Fruit fly (Drosophila melanogaster): ENCODE measurements around the gene Fum3.

The Fum3 gene

DNA sequence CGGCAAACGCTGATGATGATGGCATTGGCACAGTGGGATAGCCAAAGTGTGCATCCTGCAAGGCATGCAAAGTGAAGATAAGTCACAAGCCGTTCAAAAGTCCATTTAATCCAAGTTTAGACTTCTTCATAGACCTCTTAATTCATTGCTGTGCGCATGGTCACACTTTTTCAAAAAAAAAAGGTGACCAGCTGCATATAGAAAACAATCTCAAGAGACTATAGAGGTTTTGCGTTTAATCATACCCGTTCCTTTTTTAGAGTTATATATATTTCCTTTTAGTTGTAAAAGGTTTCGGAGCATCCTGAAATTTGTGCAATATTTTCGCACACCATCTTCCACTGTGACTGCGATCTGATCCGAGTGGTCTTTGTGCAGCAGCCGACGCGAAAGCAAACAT is 51.2 kb downstream of the Fum3 start (continued):
- TF ChIP-seq gem (tag; optimal IDR thresholded peaks at IDR 0.05) (peak; percentile 56), tin (GFP tag; optimal IDR thresholded peaks at IDR 0.05) (no peak), CG15601 (tag; optimal IDR thresholded peaks at IDR 0.05) (peak; percentile 28), Xrp1 (GFP tag; IDR thresholded peaks at IDR 0.05) (peak; percentile 43; the same call in 1 of the 2 replicates), CG8290 (GFP tag; optimal IDR thresholded peaks at IDR 0.05) (peak; percentile 8), CG8290 (tag; optimal IDR thresholded peaks at IDR 0.05) (no peak), Ssrp (tag; optimal IDR thresholded peaks at IDR 0.05) (peak; percentile 27), CG2116 (GFP tag; optimal IDR thresholded peaks at IDR 0.05) (peak; percentile 4), CG17912 (GFP tag; optimal IDR thresholded peaks at IDR 0.05) (no peak), CG9609 (GFP tag; optimal IDR thresholded peaks at IDR 0.05) (peak; percentile 7), CG6791 (GFP tag; IDR thresholded peaks at IDR 0.05; ENCODE audit: partially characterized antibody) (peak; percentile 66), CG11696 (GFP tag; IDR thresholded peaks at IDR 0.05) (no peak), CG7839 (tag; optimal IDR thresholded peaks at IDR 0.05) (peak; percentile 37), CG7963 (GFP tag; IDR thresholded peaks at IDR 0.05; ENCODE audit: partially characterized antibody) (no peak), Oaz (GFP tag; IDR thresholded peaks at IDR 0.05) (no peak), Hr3 (GFP tag; optimal IDR thresholded peaks at IDR 0.05) (no peak), CG8478 (optimal IDR thresholded peaks at IDR 0.05) (no peak), so (GFP tag; IDR thresholded peaks at IDR 0.05) (no peak), Dip3 (GFP tag; optimal IDR thresholded peaks at IDR 0.05) (no peak), gcm (GFP tag; optimal IDR thresholded peaks at IDR 0.05) (peak; percentile 29), CG1602 (GFP tag; optimal IDR thresholded peaks at IDR 0.05) (no peak), Hmr (GFP tag; optimal IDR thresholded peaks at IDR 0.05) (no peak), pum (GFP tag; optimal IDR thresholded peaks at IDR 0.05) (no peak), CG5953 (GFP tag; IDR thresholded peaks at IDR 0.05) (0 out of 2 replicates have a peak, but pooled peaks have one; percentile 28), Hr51 (GFP tag; optimal IDR thresholded peaks at IDR 0.05) (peak in 1 of 2 experiments; percentile 3), CG9797 (GFP tag; optimal IDR thresholded peaks at IDR 0.05) (no peak), sim (GFP tag; IDR thresholded peaks at IDR 0.05) (no peak), lilli (GFP tag; optimal IDR thresholded peaks at IDR 0.05) (no peak), phol (tag; optimal IDR thresholded peaks at IDR 0.05) (peak; percentile 8)

DNA sequence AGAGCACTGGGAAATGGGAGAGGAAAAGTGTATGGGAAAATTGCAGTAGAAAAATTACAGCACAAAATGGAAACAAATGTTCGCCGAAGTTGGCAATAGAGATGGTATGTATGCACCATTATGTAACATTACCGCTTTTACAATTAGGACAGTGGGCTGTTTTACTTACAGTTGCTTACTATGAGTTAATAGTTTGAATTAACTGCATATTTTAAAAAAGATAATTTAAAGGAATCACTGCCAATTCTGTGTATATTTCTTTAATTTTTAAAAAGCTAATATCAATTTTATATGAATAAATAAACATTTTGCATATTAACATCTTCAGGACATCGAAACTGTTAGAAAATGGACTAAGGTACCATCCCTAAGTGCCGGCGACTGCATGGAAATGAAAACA is 52.0 kb downstream of the Fum3 start:
- TF ChIP-seq lola (GFP tag; optimal IDR thresholded peaks at IDR 0.05) (peak in 1 of 3 experiments; percentile 60), Med (GFP tag) (peak; percentile 28), CHES-1-like (GFP tag; optimal IDR thresholded peaks at IDR 0.05) (no peak), CG9727 (GFP tag; optimal IDR thresholded peaks at IDR 0.05) (peak; percentile 27), CG1792 (GFP tag; optimal IDR thresholded peaks at IDR 0.05) (no peak), dmrt11E (tag; optimal IDR thresholded peaks at IDR 0.05) (peak; percentile 62), HHEX (GFP tag; optimal IDR thresholded peaks at IDR 0.05) (no peak), CG2712 (tag; optimal IDR thresholded peaks at IDR 0.05) (peak; percentile 67), scrt (GFP tag; optimal IDR thresholded peaks at IDR 0.05) (no peak), CG17361 (GFP tag; IDR thresholded peaks at IDR 0.05) (peak; percentile 9; the same call in 1 of the 3 replicates), Spps (tag; optimal IDR thresholded peaks at IDR 0.05) (no peak), CG31441 (GFP tag; IDR thresholded peaks at IDR 0.05) (peak; percentile 24; the same call in 1 of the 2 replicates), trem (tag; optimal IDR thresholded peaks at IDR 0.05) (peak; percentile 14), BEAF-32 (GFP tag; optimal IDR thresholded peaks at IDR 0.05) (peak; percentile 2), CG11504 (tag; optimal IDR thresholded peaks at IDR 0.05) (peak; percentile 20), Six4 (GFP tag; optimal IDR thresholded peaks at IDR 0.05) (no peak), CG10209 (GFP tag; optimal IDR thresholded peaks at IDR 0.05) (peak; percentile 3), gem (tag; optimal IDR thresholded peaks at IDR 0.05) (peak; percentile 48), ci (GFP tag; IDR thresholded peaks at IDR 0.05) (no peak), CG14710 (tag; optimal IDR thresholded peaks at IDR 0.05) (peak; percentile 24), CG14441 (GFP tag; IDR thresholded peaks at IDR 0.05) (no peak), Xrp1 (GFP tag; IDR thresholded peaks at IDR 0.05) (peak; percentile 47; the same call in 1 of the 2 replicates), CG7556 (GFP tag; optimal IDR thresholded peaks at IDR 0.05) (peak; percentile 12), CG2875 (GFP tag; optimal IDR thresholded peaks at IDR 0.05) (peak; percentile 20), gro (GFP tag; optimal IDR thresholded peaks at IDR 0.05) (no peak)

All from whole organism, embryonic.